Worm (Caenorhabditis elegans): ENCODE results near the gene clc-5.

clc-5 gene

DNA sequence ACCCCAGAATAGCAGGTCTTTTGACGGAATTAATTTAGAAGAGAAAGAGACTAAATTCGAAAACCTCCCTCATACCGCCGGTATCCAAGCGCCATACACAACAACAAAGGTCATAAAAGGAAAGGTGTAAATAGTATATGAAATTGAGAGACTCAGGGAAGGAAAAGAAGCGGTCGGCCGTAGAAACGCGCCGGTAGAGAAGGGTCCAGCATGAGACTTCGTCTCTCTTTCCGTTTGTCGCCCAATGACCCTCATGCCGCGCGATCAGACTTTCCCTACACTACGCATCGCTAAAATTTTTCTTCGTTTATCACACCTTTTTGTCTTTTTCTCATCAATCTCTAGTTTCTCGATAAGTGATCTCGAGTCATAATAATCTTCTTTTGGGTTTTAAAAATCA lies 2.9 kb upstream of the clc-5 start:
- no peak for TF ChIP-seq dao-5 (tag; optimal IDR thresholded peaks at IDR 0.05)
- TF ChIP-seq W03F9.2 (tag; optimal IDR thresholded peaks at IDR 0.05): no peak
- TF ChIP-seq him-1 (tag; optimal IDR thresholded peaks at IDR 0.05): no peak

DNA sequence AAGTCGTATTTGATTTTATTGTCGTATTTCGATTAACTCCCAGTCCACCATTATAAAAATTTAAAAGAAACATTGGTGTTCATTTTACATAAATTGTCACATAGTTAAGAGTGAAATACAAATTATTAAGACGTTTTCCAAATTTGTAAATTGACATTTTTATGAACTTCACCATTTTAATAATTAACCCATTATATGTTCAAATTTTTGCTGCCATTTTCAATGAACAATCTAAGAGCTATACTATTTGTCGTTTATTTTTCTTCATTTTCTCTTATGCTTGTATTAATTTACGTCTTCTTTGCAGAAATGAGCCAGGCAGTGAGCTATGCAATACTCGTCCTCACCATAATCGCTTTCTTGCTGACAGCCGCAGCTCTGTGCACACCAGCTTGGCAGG lies 2.2 kb upstream of the clc-5 start, which contains the start of gene clc-2:
Gene clc-2, plus strand, starts transcription at position 301 of the 400 bp plus-strand sequence.
- no peak for TF ChIP-seq him-1 (tag; optimal IDR thresholded peaks at IDR 0.05)
- TF ChIP-seq dao-5 (tag; optimal IDR thresholded peaks at IDR 0.05): no peak
- no peak for TF ChIP-seq W03F9.2 (tag; optimal IDR thresholded peaks at IDR 0.05)

DNA sequence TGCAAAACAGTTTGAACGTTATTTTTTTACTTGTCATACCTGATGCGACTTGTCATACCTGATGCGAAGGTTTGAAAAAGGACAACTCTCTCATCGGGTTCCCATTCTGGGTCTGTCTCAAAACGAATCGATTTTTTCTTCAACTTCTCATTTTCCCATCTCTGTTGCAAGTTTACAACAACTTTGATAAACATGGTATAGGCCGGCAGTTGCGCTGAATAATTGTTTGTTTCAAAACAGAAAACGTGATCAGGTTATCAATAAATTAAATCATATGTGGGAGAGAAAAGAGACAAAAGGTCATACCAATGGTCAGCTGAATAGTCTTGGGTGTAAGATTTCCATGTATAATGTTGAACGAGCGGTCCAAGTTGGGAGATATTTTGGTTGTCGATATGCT lies 3.5 kb downstream of the clc-5 start:
- no peak for TF ChIP-seq dao-5 (tag; optimal IDR thresholded peaks at IDR 0.05)

DNA sequence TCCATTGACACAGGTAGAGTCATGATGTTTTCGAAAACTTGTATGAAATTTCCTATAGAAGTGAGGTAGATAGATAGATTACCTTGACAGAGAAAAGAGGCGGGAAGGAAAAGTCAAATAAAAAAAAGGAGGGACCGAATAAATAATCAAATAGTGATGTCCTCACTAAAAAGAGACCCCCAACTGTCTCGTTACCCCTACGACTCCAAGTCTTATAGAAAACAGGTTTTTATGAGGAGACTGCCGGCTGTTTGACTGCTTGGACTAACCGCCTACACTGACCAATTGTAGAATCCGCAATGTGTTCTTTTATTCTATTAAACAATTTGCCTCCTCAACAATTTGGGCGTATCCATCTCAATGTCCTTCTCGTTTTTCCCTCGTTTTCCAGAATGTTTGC lies 4.6 kb downstream of the clc-5 start, which contains the start of gene C01C10.2:
Gene C01C10.2, minus strand, starts transcription at position 170 of the 400 bp plus-strand sequence.
- no peak for TF ChIP-seq him-1 (tag; optimal IDR thresholded peaks at IDR 0.05)
- no peak for TF ChIP-seq dao-5 (tag; optimal IDR thresholded peaks at IDR 0.05)
- no peak for TF ChIP-seq W03F9.2 (tag; optimal IDR thresholded peaks at IDR 0.05)

DNA sequence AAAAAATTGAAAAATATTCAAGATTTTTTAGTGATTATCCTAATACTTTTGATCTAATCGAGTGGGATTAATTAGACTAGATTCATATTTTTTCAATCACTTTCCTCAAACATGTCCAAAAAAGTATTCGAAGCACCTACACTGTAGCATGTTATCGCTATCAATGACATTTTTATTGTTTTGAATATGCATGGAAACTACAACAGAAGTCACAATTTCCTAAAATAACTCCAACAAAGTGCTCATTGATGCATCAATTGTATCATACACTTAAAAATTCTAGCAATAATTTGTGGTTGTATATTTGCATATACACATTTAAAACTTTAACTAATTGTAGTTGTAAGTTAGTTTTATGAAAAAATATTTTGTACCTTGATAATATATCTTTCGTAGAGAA lies 6.7 kb downstream of the clc-5 start:
- TF ChIP-seq W03F9.2 (tag; optimal IDR thresholded peaks at IDR 0.05) (no peak), dao-5 (tag; optimal IDR thresholded peaks at IDR 0.05) (no peak), him-1 (tag; optimal IDR thresholded peaks at IDR 0.05) (no peak)

DNA sequence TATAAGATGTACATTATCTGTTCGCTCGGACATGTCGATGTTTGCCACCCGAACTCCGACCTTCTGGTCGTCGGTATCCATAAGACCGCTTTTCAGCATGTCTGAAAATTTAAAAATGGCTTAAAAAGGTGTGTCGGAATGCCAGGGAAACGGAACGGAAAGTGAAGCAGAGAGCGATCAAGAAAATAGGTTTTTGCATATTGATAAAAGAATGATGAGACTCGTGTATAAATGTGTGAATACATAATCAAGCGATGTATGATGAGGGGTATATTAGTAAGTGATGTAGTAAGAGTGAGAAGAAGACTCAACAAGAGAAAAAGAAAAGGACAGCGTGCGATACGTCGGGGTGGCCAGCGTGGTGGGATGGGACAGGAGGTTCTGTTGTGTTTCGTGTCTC lies 9.1 kb downstream of the clc-5 start, which contains the start of gene acl-12:
Gene acl-12, minus strand, starts transcription at position 101 of the 400 bp plus-strand sequence.
- TF ChIP-seq W03F9.2 (tag; optimal IDR thresholded peaks at IDR 0.05): no peak
- no peak for TF ChIP-seq dao-5 (tag; optimal IDR thresholded peaks at IDR 0.05)

DNA sequence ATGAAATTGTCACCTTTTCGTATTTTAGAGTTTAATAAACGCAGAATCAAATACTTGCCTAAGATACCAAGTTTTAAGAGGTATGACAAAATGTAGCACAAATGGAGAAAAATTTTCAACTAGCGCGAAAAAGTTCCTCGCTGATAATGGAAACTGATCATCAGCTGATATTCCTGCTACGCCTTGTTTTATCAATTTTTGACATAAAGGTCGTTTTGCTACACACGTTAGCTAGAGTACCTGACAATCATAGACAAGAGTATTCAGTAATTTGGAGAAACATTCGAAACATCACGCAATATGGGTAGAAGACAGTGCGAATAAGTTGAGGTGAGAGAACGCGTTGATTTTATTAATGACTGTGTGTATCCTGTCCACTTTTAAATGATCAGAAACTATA lies 12.4 kb downstream of the clc-5 start:
- no peak for TF ChIP-seq dao-5 (tag; optimal IDR thresholded peaks at IDR 0.05)
- TF ChIP-seq W03F9.2 (tag; optimal IDR thresholded peaks at IDR 0.05): no peak
- no peak for TF ChIP-seq him-1 (tag; optimal IDR thresholded peaks at IDR 0.05)

DNA sequence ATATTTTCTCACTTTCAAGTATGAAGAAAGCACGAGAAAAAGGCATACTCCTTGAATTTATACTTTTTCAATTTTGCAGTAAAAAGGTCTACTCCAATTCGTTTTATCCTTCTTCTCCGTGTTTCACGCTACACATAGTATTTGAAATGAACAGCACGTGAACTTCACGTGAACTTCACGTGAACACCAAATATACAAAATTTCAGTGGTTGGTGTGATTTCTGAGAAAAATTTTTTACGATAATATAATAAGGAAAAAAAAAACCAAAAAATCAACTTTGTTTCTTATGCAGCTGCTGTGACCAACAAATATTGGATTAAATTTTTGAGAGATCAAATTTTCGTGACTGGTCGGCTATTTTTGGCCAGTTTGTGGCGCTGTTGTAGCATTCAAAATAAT lies 13.1 kb downstream of the clc-5 start:
- TF ChIP-seq him-1 (tag; optimal IDR thresholded peaks at IDR 0.05): no peak
- TF ChIP-seq W03F9.2 (tag; optimal IDR thresholded peaks at IDR 0.05): no peak
- no peak for TF ChIP-seq dao-5 (tag; optimal IDR thresholded peaks at IDR 0.05)

DNA sequence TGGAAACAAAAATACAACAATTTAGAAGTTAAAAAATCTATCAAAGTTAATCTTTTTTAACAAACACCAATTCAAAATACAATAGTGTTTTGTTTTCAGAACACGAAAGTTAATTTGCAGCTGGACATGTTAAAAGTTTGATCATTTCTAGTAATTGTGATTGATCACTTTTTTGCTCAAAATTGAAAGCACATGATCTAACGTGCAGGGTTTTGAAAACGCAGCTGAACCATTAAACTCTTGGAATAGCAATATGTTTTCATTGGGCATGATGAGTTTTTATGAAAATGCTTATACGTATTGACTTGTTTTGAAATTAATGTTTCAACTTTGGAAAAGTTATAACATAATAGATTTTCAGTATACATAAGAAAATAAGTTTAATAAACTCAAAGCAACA lies 14.0 kb downstream of the clc-5 start:
- TF ChIP-seq him-1 (tag; optimal IDR thresholded peaks at IDR 0.05): no peak
- TF ChIP-seq dao-5 (tag; optimal IDR thresholded peaks at IDR 0.05): no peak
- no peak for TF ChIP-seq W03F9.2 (tag; optimal IDR thresholded peaks at IDR 0.05)

DNA sequence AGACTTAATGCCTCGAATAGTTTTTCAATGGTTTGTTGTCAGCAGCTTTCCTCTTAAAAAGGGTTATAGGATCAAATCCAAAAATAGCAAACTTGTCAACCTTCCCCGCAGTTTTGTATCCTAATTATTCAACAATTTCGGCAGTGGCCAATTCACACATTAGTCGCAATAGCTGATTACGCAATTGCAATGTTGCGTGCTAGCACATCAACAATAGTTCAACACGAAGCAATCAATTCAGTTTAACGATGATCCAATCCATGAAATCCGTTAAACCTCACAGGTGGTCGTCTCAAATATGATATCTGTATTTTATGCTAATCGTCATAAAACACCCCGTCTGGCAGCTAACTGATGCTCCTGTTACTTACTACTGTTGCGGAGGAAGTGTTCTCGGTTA lies 19.2 kb downstream of the clc-5 start:
- TF ChIP-seq W03F9.2 (tag; optimal IDR thresholded peaks at IDR 0.05): no peak
- TF ChIP-seq him-1 (tag; optimal IDR thresholded peaks at IDR 0.05): no peak
- TF ChIP-seq dao-5 (tag; optimal IDR thresholded peaks at IDR 0.05): no peak

DNA sequence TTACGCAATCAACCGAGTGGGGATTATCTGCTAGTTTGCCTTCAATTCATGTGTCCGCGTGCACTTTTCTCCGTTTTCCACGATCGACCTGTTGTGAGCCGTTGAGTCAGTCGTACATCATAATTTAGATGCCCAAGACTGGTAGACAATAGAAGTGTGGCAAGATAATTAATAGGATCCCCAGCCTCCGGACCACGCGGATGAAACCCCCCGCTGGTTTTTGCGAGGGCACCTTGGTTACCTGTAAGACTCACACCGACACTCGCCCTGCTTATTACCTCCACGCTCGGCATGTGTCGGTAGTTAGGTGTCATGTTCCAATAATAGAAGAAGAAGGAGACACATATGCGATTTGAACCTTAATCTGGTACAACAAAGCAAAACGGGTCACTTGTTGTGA lies 22.6 kb downstream of the clc-5 start:
- no peak for TF ChIP-seq dao-5 (tag; optimal IDR thresholded peaks at IDR 0.05)
- no peak for TF ChIP-seq W03F9.2 (tag; optimal IDR thresholded peaks at IDR 0.05)
- TF ChIP-seq him-1 (tag; optimal IDR thresholded peaks at IDR 0.05): no peak

DNA sequence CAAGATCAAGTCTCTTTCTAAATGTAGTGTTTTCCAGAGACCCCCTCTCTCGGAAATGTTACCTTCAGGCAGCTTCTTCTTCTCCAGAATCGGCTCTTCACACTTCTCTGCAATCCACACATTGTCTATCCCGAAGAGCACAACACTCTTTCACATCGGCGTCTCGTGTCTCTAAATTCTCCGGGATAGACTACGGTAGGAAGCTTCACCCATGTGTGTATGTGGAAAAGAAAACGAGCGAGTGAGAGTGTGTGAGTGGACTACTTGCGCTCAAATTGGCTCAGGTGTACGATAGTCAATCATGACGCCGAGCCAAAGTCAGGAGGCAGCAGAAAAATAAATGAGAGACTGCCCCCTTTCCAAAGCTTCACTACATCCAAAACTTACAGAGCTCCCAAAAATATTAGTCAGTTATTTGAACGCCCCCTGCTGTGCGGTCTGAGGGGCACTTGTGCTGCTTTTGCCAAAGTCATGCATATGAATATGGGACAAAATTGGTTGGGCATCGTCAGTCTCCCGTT lies 23.8 kb downstream of the clc-5 start:
- TF ChIP-seq W03F9.2 (tag; optimal IDR thresholded peaks at IDR 0.05): no peak
- TF ChIP-seq him-1 (tag; optimal IDR thresholded peaks at IDR 0.05): no peak
- TF ChIP-seq dao-5 (tag; optimal IDR thresholded peaks at IDR 0.05): no peak

DNA sequence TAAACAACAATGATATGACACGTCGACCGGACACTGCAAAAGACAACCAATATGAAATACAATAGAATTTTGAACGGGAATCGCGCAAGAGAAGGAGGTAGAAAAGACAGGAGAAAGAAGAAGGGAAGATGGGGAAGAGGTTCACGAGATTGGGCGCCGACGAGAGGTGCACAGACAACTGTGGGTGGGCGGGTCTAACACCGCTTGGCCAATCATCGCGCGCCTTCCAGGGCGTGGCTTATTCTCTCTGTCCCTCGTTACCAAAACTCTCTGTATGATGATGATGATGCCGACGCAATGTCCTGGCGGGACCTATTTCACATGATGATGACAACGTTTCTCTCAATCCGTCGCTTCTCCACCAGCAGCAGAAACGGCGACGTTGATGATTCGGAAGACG lies 27.1 kb downstream of the clc-5 start:
- no peak for TF ChIP-seq dao-5 (tag; optimal IDR thresholded peaks at IDR 0.05)
- TF ChIP-seq him-1 (tag; optimal IDR thresholded peaks at IDR 0.05): no peak
- TF ChIP-seq W03F9.2 (tag; optimal IDR thresholded peaks at IDR 0.05): no peak

DNA sequence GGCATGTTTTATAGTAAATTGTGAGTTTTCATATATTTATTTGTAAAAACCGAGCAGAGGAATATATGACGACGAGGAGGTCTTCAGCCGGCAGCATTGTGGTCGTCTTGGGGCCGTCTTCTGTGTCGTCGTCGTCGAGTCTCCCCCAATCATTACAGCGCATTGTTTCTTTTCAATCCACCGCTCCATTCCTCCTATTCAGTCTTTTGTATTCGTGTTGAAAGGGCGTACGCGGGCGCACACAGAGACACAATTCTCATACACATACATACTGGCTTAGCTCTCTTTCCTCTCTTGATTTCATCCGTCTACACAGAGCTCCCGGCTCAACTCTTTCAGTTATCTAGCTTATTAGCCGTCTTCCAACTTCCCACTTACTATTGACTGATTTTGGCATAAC lies 30.3 kb downstream of the clc-5 start, which contains the start of gene sox-2:
Gene sox-2, minus strand, starts transcription at position 100 of the 400 bp plus-strand sequence.
- no peak for TF ChIP-seq W03F9.2 (tag; optimal IDR thresholded peaks at IDR 0.05)
- TF ChIP-seq him-1 (tag; optimal IDR thresholded peaks at IDR 0.05): no peak
- no peak for TF ChIP-seq dao-5 (tag; optimal IDR thresholded peaks at IDR 0.05)

DNA sequence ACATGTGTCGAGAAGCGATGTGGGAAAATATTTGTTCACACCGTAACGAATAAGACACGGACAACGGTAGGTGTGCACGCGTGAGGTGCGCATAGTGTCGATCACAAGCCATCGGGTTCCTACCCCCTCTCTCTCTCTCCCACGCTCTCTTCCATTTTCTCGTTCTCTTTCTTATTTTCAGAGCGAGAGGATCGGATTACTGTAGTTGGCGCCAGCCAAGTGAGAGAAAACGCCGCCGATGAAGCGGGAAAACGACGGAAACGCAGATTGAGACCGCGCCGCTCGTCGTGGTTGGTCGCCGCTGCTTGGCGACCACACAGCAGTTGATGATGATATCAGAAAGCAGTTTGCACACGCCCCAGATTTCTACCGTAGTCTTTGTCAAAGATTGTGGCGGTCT lies 31.0 kb downstream of the clc-5 start:
- no peak for TF ChIP-seq W03F9.2 (tag; optimal IDR thresholded peaks at IDR 0.05)
- no peak for TF ChIP-seq dao-5 (tag; optimal IDR thresholded peaks at IDR 0.05)
- no peak for TF ChIP-seq him-1 (tag; optimal IDR thresholded peaks at IDR 0.05)
